Worm (Caenorhabditis elegans): ENCODE data around the gene F56D5.9.

ce11 chrIV:9445407-9445806 lies 23.1 kb upstream of the F56D5.9 start, which contains the start of gene hsp-12.3:
- TF ChIP-seq pha-4 (tag; optimal IDR thresholded peaks at IDR 0.05) (no peak), nhr-76 (tag; optimal IDR thresholded peaks at IDR 0.05) (no peak), blmp-1 (tag; optimal IDR thresholded peaks at IDR 0.05) (no peak), unc-62 (GFP tag; optimal IDR thresholded peaks at IDR 0.05) (no peak), lin-13 (tag; optimal IDR thresholded peaks at IDR 0.05) (no peak), bed-3 (GFP tag; optimal IDR thresholded peaks at IDR 0.05) (no peak), ceh-43 (GFP tag; optimal IDR thresholded peaks at IDR 0.05) (no peak), mab-5 (tag; optimal IDR thresholded peaks at IDR 0.05) (no peak), sptf-1 (tag; optimal IDR thresholded peaks at IDR 0.05) (no peak), elt-1 (tag; optimal IDR thresholded peaks at IDR 0.05; ENCODE audit: borderline replicate concordance, insufficient read depth) (no peak)
